Fruit fly (Drosophila melanogaster): ENCODE results near the gene CG9004.

CG9004 gene

DNA sequence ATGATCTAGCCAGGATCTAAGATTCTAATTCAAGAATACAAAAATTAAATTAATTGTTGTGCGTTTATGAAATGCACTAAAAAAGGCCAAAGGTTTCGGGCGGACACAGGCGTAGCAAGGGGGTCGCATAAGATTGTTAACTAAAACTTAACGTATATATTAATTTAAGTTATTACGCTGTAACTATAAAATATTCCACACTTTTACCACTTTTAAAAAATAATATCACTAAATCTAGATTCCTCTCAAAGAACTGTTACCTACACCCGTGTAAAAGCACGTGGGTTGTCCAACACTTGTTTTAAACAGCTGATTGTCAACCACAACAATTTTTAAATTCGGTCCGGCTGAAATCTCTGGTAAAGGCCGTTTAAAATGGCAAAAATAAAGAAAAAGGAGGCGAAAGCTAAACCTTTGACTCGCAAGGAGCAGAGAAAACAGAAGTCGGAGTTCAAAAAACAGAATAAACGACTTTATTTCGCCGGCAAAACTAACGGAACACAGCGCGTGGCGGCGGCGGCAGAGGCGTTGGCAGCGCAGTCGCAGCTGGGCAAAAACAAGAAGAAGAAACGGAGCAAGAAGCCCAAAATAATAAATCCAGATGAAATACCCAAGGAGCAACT lies at the start of gene CG9004, which contains the start of gene mRpL23 (continued):
- peak; percentile 97 for TF ChIP-seq CG1792 (GFP tag; optimal IDR thresholded peaks at IDR 0.05)
- peak; percentile 100 for TF ChIP-seq CG10366 (GFP tag; IDR thresholded peaks at IDR 0.05)
- TF ChIP-seq CHES-1-like (GFP tag; optimal IDR thresholded peaks at IDR 0.05): peak; percentile 99
- TF ChIP-seq Dref (GFP tag; IDR thresholded peaks at IDR 0.05): peak; percentile 52
- peak; percentile 100 for TF ChIP-seq CG1602 (GFP tag; optimal IDR thresholded peaks at IDR 0.05)
- no peak for TF ChIP-seq CG14860 (GFP tag; IDR thresholded peaks at IDR 0.05; ENCODE audit: partially characterized antibody)
- TF ChIP-seq Hand (GFP tag; optimal IDR thresholded peaks at IDR 0.05): peak; percentile 93
- peak in 1 of 2 experiments; percentile 78 for TF ChIP-seq Dfd (GFP tag; optimal IDR thresholded peaks at IDR 0.05)
- peak; percentile 99 for TF ChIP-seq Oli (tag; optimal IDR thresholded peaks at IDR 0.05)
- TF ChIP-seq E2f2 (GFP tag; IDR thresholded peaks at IDR 0.05): peak; percentile 92
- TF ChIP-seq crp (GFP tag; optimal IDR thresholded peaks at IDR 0.05): peak; percentile 85 to 97
- peak; percentile 100 for TF ChIP-seq gem (tag; optimal IDR thresholded peaks at IDR 0.05)
- peak; percentile 98 for TF ChIP-seq CG18262 (tag; optimal IDR thresholded peaks at IDR 0.05)
- peak; percentile 99 for TF ChIP-seq CG5245 (GFP tag; optimal IDR thresholded peaks at IDR 0.05)
- TF ChIP-seq tup (GFP tag; optimal IDR thresholded peaks at IDR 0.05): peak; percentile 98
- TF ChIP-seq CG9609 (GFP tag; optimal IDR thresholded peaks at IDR 0.05): peak; percentile 98
- peak; percentile 99 for TF ChIP-seq toy (GFP tag; IDR thresholded peaks at IDR 0.05)
- peak; percentile 44 for TF ChIP-seq Kr (GFP tag; optimal IDR thresholded peaks at IDR 0.05)
- peak; percentile 98 for TF ChIP-seq eyg (GFP tag; optimal IDR thresholded peaks at IDR 0.05)
- TF ChIP-seq CG3995 (GFP tag; optimal IDR thresholded peaks at IDR 0.05): peak; percentile 89
- peak; percentile 100 for TF ChIP-seq CG2120 (GFP tag; optimal IDR thresholded peaks at IDR 0.05)
- TF ChIP-seq CG3847 (GFP tag; IDR thresholded peaks at IDR 0.05): peak; percentile 100
- peak; percentile 99 for TF ChIP-seq vfl (GFP tag; optimal IDR thresholded peaks at IDR 0.05)
- peak; percentile 91 for TF ChIP-seq Myb (GFP tag; optimal IDR thresholded peaks at IDR 0.05)
- peak; percentile 100 for TF ChIP-seq NFAT (GFP tag; IDR thresholded peaks at IDR 0.05)
- TF ChIP-seq Fer1 (GFP tag; optimal IDR thresholded peaks at IDR 0.05): peak; percentile 98
- TF ChIP-seq salm (tag; optimal IDR thresholded peaks at IDR 0.05): peak; percentile 98
- TF ChIP-seq gcm2 (GFP tag; optimal IDR thresholded peaks at IDR 0.05): peak; percentile 97
- peak; percentile 95 for TF ChIP-seq sd (tag; optimal IDR thresholded peaks at IDR 0.05)
- peak; percentile 100 for TF ChIP-seq lmd (GFP tag; IDR thresholded peaks at IDR 0.05)
- TF ChIP-seq CG13775 (GFP tag; optimal IDR thresholded peaks at IDR 0.05): peak; percentile 99
- peak; percentile 98 for TF ChIP-seq sim (GFP tag; IDR thresholded peaks at IDR 0.05)
- peak; percentile 100 for TF ChIP-seq CG11247 (GFP tag; IDR thresholded peaks at IDR 0.05)
- peak; percentile 100 for TF ChIP-seq CG34422 (GFP tag; IDR thresholded peaks at IDR 0.05)
- TF ChIP-seq Asciz (GFP tag; optimal IDR thresholded peaks at IDR 0.05): peak; percentile 97
- no peak for TF ChIP-seq sc (optimal IDR thresholded peaks at IDR 0.05)
- peak; percentile 98 for TF ChIP-seq sc (GFP tag; optimal IDR thresholded peaks at IDR 0.05)
- TF ChIP-seq Usf (GFP tag; optimal IDR thresholded peaks at IDR 0.05): peak; percentile 99
- TF ChIP-seq trem (tag; optimal IDR thresholded peaks at IDR 0.05): peak; percentile 96
- peak; percentile 100 for TF ChIP-seq tin (GFP tag; optimal IDR thresholded peaks at IDR 0.05)
- peak; percentile 99 for TF ChIP-seq CG5953 (GFP tag; IDR thresholded peaks at IDR 0.05)
- TF ChIP-seq pfk (GFP tag; optimal IDR thresholded peaks at IDR 0.05): peak; percentile 72
- TF ChIP-seq crol (GFP tag; IDR thresholded peaks at IDR 0.05): peak; percentile 90
- peak; percentile 99 for TF ChIP-seq CG33213 (GFP tag; optimal IDR thresholded peaks at IDR 0.05)
- peak; percentile 100 for TF ChIP-seq sisA (GFP tag; IDR thresholded peaks at IDR 0.05)
- TF ChIP-seq sqz (GFP tag; optimal IDR thresholded peaks at IDR 0.05): peak; percentile 97
- peak; percentile 99 for TF ChIP-seq CG13624 (GFP tag; optimal IDR thresholded peaks at IDR 0.05)
- TF ChIP-seq unpg (GFP tag; optimal IDR thresholded peaks at IDR 0.05): peak; percentile 99
- TF ChIP-seq CG8944 (GFP tag; optimal IDR thresholded peaks at IDR 0.05): peak; percentile 98
- peak; percentile 99 for TF ChIP-seq dmrt11E (tag; optimal IDR thresholded peaks at IDR 0.05)
- peak; percentile 99 for TF ChIP-seq dati (GFP tag; IDR thresholded peaks at IDR 0.05)
